Worm (Caenorhabditis elegans): ENCODE measurements around the gene mcm-7.
"Not testable (repeated sequence)": the region's sequence is repeated elsewhere in the genome, so short reads cannot be mapped to it uniquely, and the experiment has no call there.

DNA sequence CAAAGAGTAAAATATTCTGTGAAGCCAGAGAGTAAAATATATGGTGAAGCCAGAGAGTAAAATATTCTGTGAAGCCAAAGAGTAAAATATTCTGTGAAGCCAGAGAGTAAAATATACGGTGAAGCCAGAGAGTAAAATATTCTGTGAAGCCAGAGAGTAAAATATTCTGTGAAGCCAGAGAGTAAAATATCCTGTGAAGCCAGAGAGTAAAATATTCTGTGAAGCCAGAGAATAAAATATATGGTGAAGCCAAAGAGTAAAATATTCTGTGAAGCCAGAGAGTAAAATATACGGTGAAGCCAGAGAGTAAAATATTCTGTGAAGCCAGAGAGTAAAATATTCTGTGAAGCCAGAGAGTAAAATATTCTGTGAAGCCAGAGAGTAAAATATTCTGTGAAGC, 13.4 kb upstream of the mcm-7 start:
- not testable (repeated sequence) for TF ChIP-seq dmd-6 (GFP tag; IDR thresholded peaks at IDR 0.05); unc-62 (GFP tag; optimal IDR thresholded peaks at IDR 0.05 in 1 of 2); unc-62 (tag; optimal IDR thresholded peaks at IDR 0.05); nhr-25 (tag; optimal IDR thresholded peaks at IDR 0.05; ENCODE audit: borderline replicate concordance, insufficient read depth); pqm-1 (tag; optimal IDR thresholded peaks at IDR 0.05)
